Fruit fly (Drosophila melanogaster) whole organism, prepupa: ENCODE measurements around the gene Gsc.

Experiments used
- CG10631 ChIP-seq: fragments of 200-800 bp; sonication (Bioruptor generic); optimal IDR thresholded peaks from 2 replicates; lab custom pipeline; 2016; ENCODE audit warnings: missing biosample characterization, missing genetic modification characterization
- CG10669 ChIP-seq: fragments of 200-800 bp; sonication (Bioruptor generic); optimal IDR thresholded peaks from 3 replicates; lab custom pipeline; 2018; ENCODE audit warnings: missing biosample characterization, mild to moderate bottlenecking, missing genetic modification characterization, moderate library complexity
- CG11294 ChIP-seq: fragments of 200-800 bp; sonication (Bioruptor generic); IDR thresholded peaks from 2 replicates; pipeline ENCODE4 v1.3.6; 2022; ENCODE audit warnings: missing biosample characterization, missing genetic modification characterization
- CG11902 ChIP-seq: fragments of 200-800 bp; sonication (Bioruptor generic); optimal IDR thresholded peaks from 3 replicates; lab custom pipeline; 2016; ENCODE audit warnings: missing biosample characterization, missing genetic modification characterization
- CG15336 ChIP-seq: fragments of 200-800 bp; sonication (Bioruptor generic); IDR thresholded peaks from 2 replicates; pipeline ENCODE4 v1.3.6; 2022; ENCODE audit warnings: missing biosample characterization, missing genetic modification characterization
- CG1621 ChIP-seq: fragments of 200-800 bp; sonication (Bioruptor generic); optimal IDR thresholded peaks from 3 replicates; lab custom pipeline; 2018; ENCODE audit warnings: missing biosample characterization, mild to moderate bottlenecking, missing genetic modification characterization
- CG16779 ChIP-seq: fragments of 200-800 bp; sonication (Bioruptor generic); optimal IDR thresholded peaks from 3 replicates; lab custom pipeline; 2017; ENCODE audit warnings: missing biosample characterization, mild to moderate bottlenecking, missing genetic modification characterization
- CG32006 ChIP-seq: fragments of 200-800 bp; sonication (Bioruptor generic); optimal IDR thresholded peaks from 3 replicates; lab custom pipeline; 2017; ENCODE audit warnings: missing biosample characterization, mild to moderate bottlenecking, missing genetic modification characterization
- CG34406 ChIP-seq: fragments of 200-800 bp; sonication (Bioruptor generic); optimal IDR thresholded peaks from 3 replicates; lab custom pipeline; 2016; ENCODE audit warnings: missing biosample characterization, missing genetic modification characterization
- CG4318 ChIP-seq: fragments of 200-800 bp; sonication (Bioruptor generic); optimal IDR thresholded peaks from 3 replicates; lab custom pipeline; 2017; ENCODE audit warnings: missing biosample characterization, mild to moderate bottlenecking, missing genetic modification characterization
- CG6276 ChIP-seq: fragments of 200-800 bp; sonication (Bioruptor generic); optimal IDR thresholded peaks from 2 replicates; lab custom pipeline; 2017; ENCODE audit warnings: missing biosample characterization, mild to moderate bottlenecking, missing genetic modification characterization
- CG6808 ChIP-seq: fragments of 200-800 bp; sonication (Bioruptor generic); optimal IDR thresholded peaks from 3 replicates; lab custom pipeline; 2017; ENCODE audit warnings: missing biosample characterization, missing genetic modification characterization, mild to moderate bottlenecking, moderate library complexity, missing genetic modification reagents
- CG6854 ChIP-seq: fragments of 200-800 bp; sonication (Bioruptor generic); optimal IDR thresholded peaks from 2 replicates; lab custom pipeline; 2017; ENCODE audit warnings: missing biosample characterization, mild to moderate bottlenecking, missing genetic modification characterization
- CG8119 ChIP-seq: fragments of 200-800 bp; sonication (Bioruptor generic); IDR thresholded peaks from 3 replicates; pipeline ENCODE4 v1.3.6; 2022; ENCODE audit warnings: missing biosample characterization, missing genetic modification characterization
- CG8319 ChIP-seq: fragments of 200-800 bp; sonication (Bioruptor generic); optimal IDR thresholded peaks from 3 replicates; lab custom pipeline; 2016; ENCODE audit warnings: missing biosample characterization, missing genetic modification characterization
- CG9139 ChIP-seq: fragments of 200-800 bp; sonication (Bioruptor generic); optimal IDR thresholded peaks from 3 replicates; lab custom pipeline; 2017; ENCODE audit warnings: missing biosample characterization, mild to moderate bottlenecking, missing genetic modification characterization
- Eip78C ChIP-seq: fragments of 200-800 bp; sonication (Bioruptor generic); peaks from one replicate; lab custom pipeline; 2016; ENCODE audit warnings: missing biosample characterization, missing genetic modification characterization
- Eip93F ChIP-seq: fragments of 200-800 bp; sonication (Bioruptor generic); optimal IDR thresholded peaks from 2 replicates; lab custom pipeline; 2016; ENCODE audit warnings: missing biosample characterization, mild to moderate bottlenecking, missing genetic modification characterization
- Ets96B ChIP-seq: fragments of 200-800 bp; optimal IDR thresholded peaks from 2 replicates; lab custom pipeline; 2019; ENCODE audit warnings: missing biosample characterization, mild to moderate bottlenecking, missing genetic modification characterization, moderate library complexity
- Gug ChIP-seq: fragments of 200-800 bp; sonication (Bioruptor generic); IDR thresholded peaks from 2 replicates; pipeline ENCODE4 v1.3.6; 2022; ENCODE audit warnings: missing biosample characterization, missing genetic modification characterization
- Hr38 ChIP-seq: sonication (Bioruptor generic); optimal IDR thresholded peaks from 2 replicates; lab custom pipeline; 2016; ENCODE audit warnings: missing biosample characterization, missing genetic modification characterization
- Hr4 ChIP-seq: fragments of 200-800 bp; sonication (Bioruptor generic); optimal IDR thresholded peaks from 3 replicates; lab custom pipeline; 2016; ENCODE audit warnings: missing biosample characterization, missing genetic modification characterization
- Lpt ChIP-seq: fragments of 200-800 bp; sonication (Bioruptor generic); optimal IDR thresholded peaks from 3 replicates; lab custom pipeline; 2016; ENCODE audit warnings: missing biosample characterization, missing genetic modification characterization
- Met ChIP-seq: fragments of 200-800 bp; sonication (Bioruptor generic); optimal IDR thresholded peaks from 3 replicates; lab custom pipeline; 2016; ENCODE audit warnings: missing biosample characterization, missing genetic modification characterization
- OdsH ChIP-seq: fragments of 200-800 bp; sonication (Bioruptor generic); optimal IDR thresholded peaks from 3 replicates; lab custom pipeline; 2016; ENCODE audit warnings: missing biosample characterization, missing genetic modification characterization
- Smox ChIP-seq: fragments of 200-800 bp; sonication (Bioruptor generic); optimal IDR thresholded peaks from 3 replicates; lab custom pipeline; 2016; ENCODE audit warnings: missing biosample characterization, missing genetic modification characterization
- Sox102F ChIP-seq: fragments of 200-800 bp; sonication (Bioruptor generic); optimal IDR thresholded peaks from 2 replicates; lab custom pipeline; 2016; ENCODE audit warnings: missing biosample characterization, mild to moderate bottlenecking, missing genetic modification characterization
- achi ChIP-seq: fragments of 200-800 bp; sonication (Bioruptor generic); optimal IDR thresholded peaks from 3 replicates; lab custom pipeline; 2016; ENCODE audit warnings: missing biosample characterization, missing genetic modification characterization
- cyc ChIP-seq: fragments of 200-800 bp; sonication (Bioruptor generic); optimal IDR thresholded peaks from 3 replicates; lab custom pipeline; 2016; ENCODE audit warnings: missing biosample characterization, missing genetic modification characterization
- dac ChIP-seq: fragments of 200-800 bp; sonication (Bioruptor generic); optimal IDR thresholded peaks from 2 replicates; lab custom pipeline; 2017; ENCODE audit warnings: missing biosample characterization, mild to moderate bottlenecking, missing genetic modification characterization
- dsx ChIP-seq: fragments of 200-800 bp; optimal IDR thresholded peaks from 3 replicates; lab custom pipeline; 2019; ENCODE audit warnings: missing biosample characterization, mild to moderate bottlenecking, missing genetic modification characterization, moderate library complexity; ENCODE audit not compliant: poor library complexity, severe bottlenecking
- fd59A ChIP-seq: fragments of 200-800 bp; sonication (Bioruptor generic); optimal IDR thresholded peaks from 2 replicates; lab custom pipeline; 2017; ENCODE audit warnings: missing biosample characterization, mild to moderate bottlenecking, missing genetic modification characterization, missing genetic modification reagents
- fd85E ChIP-seq: fragments of 200-800 bp; sonication (Bioruptor generic); optimal IDR thresholded peaks from 3 replicates; lab custom pipeline; 2016; ENCODE audit warnings: missing biosample characterization, missing genetic modification characterization
- fkh ChIP-seq: fragments of 200-800 bp; sonication (Bioruptor generic); optimal IDR thresholded peaks from 3 replicates; lab custom pipeline; 2017; ENCODE audit warnings: missing biosample characterization, mild to moderate bottlenecking, missing genetic modification characterization, moderate library complexity
- net ChIP-seq: fragments of 200-800 bp; sonication (Bioruptor generic); optimal IDR thresholded peaks from 3 replicates; lab custom pipeline; 2016; ENCODE audit warnings: missing biosample characterization, missing genetic modification characterization
- pdm3 ChIP-seq: fragments of 200-800 bp; sonication (Bioruptor generic); optimal IDR thresholded peaks from 3 replicates; lab custom pipeline; 2016; ENCODE audit warnings: missing biosample characterization, missing genetic modification characterization
- salr ChIP-seq, 2 experiments: fragments of 200-800 bp; sonication (Bioruptor generic); optimal IDR thresholded peaks; 3 replicates each; lab custom pipeline; 2016 to 2018; ENCODE audit warnings: missing biosample characterization in 2 of 2, missing genetic modification characterization in 2 of 2, mild to moderate bottlenecking in 1 of 2
- spab ChIP-seq: fragments of 200-800 bp; sonication (Bioruptor generic); optimal IDR thresholded peaks from 2 replicates; lab custom pipeline; 2017; ENCODE audit warnings: missing biosample characterization, mild to moderate bottlenecking, missing genetic modification characterization, missing genetic modification reagents
- svp ChIP-seq: fragments of 200-800 bp; sonication (Bioruptor generic); peaks from one replicate; lab custom pipeline; 2016; ENCODE audit warnings: missing biosample characterization, missing genetic modification characterization

Gene Gsc

DNA sequence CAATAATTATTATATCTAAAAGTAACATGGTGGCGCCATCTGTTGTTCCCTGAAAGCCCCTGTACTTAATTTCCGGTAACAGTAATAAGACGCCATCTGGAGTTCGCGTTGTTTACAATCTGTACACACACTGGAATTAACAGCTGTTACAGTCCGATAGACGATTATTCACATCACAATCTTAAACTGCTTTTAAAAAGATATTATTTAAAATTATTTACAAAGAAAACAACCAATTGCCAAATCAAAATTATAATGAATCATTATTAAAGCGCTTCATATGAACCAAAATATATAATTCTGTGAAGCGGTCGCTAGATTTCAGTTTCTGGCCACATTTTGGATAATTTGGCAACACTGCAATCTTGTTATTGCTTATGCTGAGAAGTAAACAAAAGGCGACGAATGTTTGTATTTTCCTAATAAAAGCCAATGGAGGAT, 8.0 kb upstream of the Gsc start, which contains the start of gene CG13689 (continued):
- TF ChIP-seq dsx (GFP tag; lab: Kevin White, UChicago) (no peak), fd85E (GFP tag; lab: Kevin White, UChicago) (no peak), CG10631 (peak; percentile 46), CG11902 (no peak), Sox102F (no peak), svp (GFP tag; lab: Kevin White, UChicago) (peak; percentile 61), CG15336 (no peak), CG32006 (GFP tag; lab: Kevin White, UChicago) (no peak), CG4318 (GFP tag; lab: Kevin White, UChicago) (no peak), Ets96B (no peak), CG8119 (GFP tag; lab: Robert Waterston, UW) (no peak), Lpt (no peak), pdm3 (GFP tag; lab: Kevin White, UChicago) (peak; percentile 56), CG10669 (no peak), CG1621 (tag; lab: Kevin White, UChicago) (no peak)
- TF ChIP-seq, all 60 proteins: peak for 21

DNA sequence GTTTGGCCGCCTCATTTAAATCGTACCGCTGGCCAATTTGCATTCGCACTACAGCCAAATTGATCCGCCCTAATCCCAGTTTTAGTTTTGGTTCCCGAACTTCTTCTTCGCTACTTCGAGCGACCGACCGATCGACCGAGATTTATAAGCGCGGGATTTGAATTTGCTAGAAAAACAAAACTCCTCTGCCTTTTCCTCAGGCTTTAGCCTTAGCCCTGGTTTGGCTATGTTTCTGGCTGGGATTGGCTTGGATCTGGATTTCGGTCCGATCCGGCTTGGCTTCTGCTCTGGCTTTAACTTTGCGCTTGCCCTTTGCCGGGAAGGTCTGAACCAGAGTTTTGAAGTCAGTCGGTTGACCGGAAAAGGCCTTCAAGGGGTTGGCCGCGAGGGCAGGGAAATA, 7.4 kb upstream of the Gsc start:
- TF ChIP-seq CG10631, result no peak
- TF ChIP-seq Lpt, result no peak
- no peak for TF ChIP-seq CG1621 (tag; lab: Kevin White, UChicago)
- TF ChIP-seq Hr4 (GFP tag; lab: Kevin White, UChicago), result no peak
- TF ChIP-seq Eip93F (GFP tag; lab: Kevin White, UChicago), result no peak
- no peak for TF ChIP-seq CG11294 (GFP tag; lab: Robert Waterston, UW)
- no peak for TF ChIP-seq dsx (GFP tag; lab: Kevin White, UChicago)
- no peak for TF ChIP-seq spab (GFP tag; lab: Kevin White, UChicago)
- no peak for TF ChIP-seq Met (GFP tag; lab: Kevin White, UChicago)
- TF ChIP-seq Eip78C (GFP tag; lab: Kevin White, UChicago), result no peak
- TF ChIP-seq Gug, result no peak
- TF ChIP-seq CG6276, result no peak
- TF ChIP-seq CG4318 (GFP tag; lab: Kevin White, UChicago), result no peak
- TF ChIP-seq achi (GFP tag; lab: Kevin White, UChicago), result no peak
- TF ChIP-seq fkh (GFP tag; lab: Kevin White, UChicago), result no peak
- TF ChIP-seq fd85E (GFP tag; lab: Kevin White, UChicago), result no peak
- TF ChIP-seq CG11902, result no peak
- no peak for TF ChIP-seq net (GFP tag; lab: Kevin White, UChicago)

DNA sequence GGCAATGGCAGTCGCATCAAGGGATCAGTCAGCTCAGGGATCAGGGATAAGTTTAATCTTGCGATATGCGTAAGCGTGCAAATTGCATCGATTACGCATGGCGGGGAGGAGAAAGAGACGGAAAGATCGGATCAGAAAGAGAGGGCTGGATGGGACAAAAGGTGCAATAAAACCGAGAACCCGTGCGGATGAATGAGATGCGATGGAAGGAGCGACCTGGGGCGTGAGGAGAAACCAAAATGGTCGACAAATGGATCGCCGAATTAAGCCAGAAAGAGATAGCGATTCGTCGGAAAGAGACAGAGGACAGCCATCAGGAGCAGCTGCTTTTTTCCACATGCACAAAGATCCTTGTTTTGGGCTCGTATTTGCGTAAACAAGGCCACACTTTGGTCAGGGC, 3.3 kb upstream of the Gsc start:
- TF ChIP-seq CG8319 (no peak), CG6854 (GFP tag; lab: Kevin White, UChicago) (no peak), OdsH (GFP tag; lab: Kevin White, UChicago) (no peak), dsx (GFP tag; lab: Kevin White, UChicago) (no peak), CG6808 (GFP tag; lab: Kevin White, UChicago) (no peak), cyc (no peak), dac (GFP tag; lab: Kevin White, UChicago) (no peak), Hr38 (GFP tag; lab: Kevin White, UChicago) (no peak), Eip78C (GFP tag; lab: Kevin White, UChicago) (no peak), CG16779 (tag; lab: Kevin White, UChicago) (no peak), CG34406 (no peak), Smox (GFP tag; lab: Kevin White, UChicago) (no peak), fd59A (no peak), salr (GFP tag; optimal IDR thresholded peaks at IDR 0.05; lab: Kevin White, UChicago) (no peak), CG6276 (no peak), CG9139 (no peak)
